Worm (Caenorhabditis elegans): ENCODE measurements around the gene srw-119.

ce11 chrV:2958202-2958601 lies 41.4 kb downstream of the srw-119 start, which contains the start of gene srw-142:
- TF ChIP-seq ceh-82 (tag; optimal IDR thresholded peaks at IDR 0.05) (no peak), nhr-237 (tag; optimal IDR thresholded peaks at IDR 0.05) (no peak), lsy-2 (tag; optimal IDR thresholded peaks at IDR 0.05) (no peak), elt-1 (tag; optimal IDR thresholded peaks at IDR 0.05) (no peak), ztf-11 (tag; optimal IDR thresholded peaks at IDR 0.05) (no peak), lin-13 (GFP tag; optimal IDR thresholded peaks at IDR 0.05) (no peak), dmd-4 (tag; optimal IDR thresholded peaks at IDR 0.05) (no peak), nhr-12 (tag; optimal IDR thresholded peaks at IDR 0.05) (no peak), fos-1 (tag; optimal IDR thresholded peaks at IDR 0.05) (no peak), ztf-4 (tag; optimal IDR thresholded peaks at IDR 0.05) (no peak), ceh-16 (tag; optimal IDR thresholded peaks at IDR 0.05) (no peak)
